Fruit fly (Drosophila melanogaster): Measurements from ENCODE around the gene CTCF.

DNA sequence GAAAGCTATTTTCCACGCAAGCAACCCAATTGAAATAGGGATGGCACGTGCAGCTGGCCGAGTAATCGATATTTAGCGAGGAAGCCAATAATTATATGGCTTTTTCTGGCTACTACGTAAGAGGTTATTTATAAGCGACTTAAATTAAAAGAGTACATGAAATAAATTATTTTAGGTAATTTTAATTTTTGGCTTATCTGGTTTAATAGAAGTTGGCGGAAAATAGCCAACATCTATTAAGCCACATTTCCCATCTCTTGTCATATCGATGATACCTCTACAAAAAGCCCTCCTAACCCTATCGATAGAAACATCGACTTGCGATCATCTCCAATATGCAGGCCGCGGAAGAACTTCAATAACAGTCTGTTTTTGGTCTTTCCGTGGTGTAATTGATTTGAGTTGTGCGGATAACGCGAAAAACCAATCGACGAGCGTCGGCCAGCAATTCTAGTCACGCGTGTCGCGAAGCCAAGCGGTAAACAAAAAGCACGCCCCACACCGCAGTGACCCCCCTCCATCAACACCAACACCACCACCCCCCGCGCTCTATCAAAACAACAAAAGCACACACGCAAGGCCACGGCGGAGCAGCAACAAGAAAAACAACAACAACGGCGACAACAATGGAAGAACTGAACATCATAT, 8.4 kb downstream of the CTCF start, which contains the start of the genes Srp19 and qm:
- TF ChIP-seq CG7045 (GFP tag; optimal IDR thresholded peaks at IDR 0.05): no peak
- TF ChIP-seq CG5204 (GFP tag; optimal IDR thresholded peaks at IDR 0.05): no peak
- no peak for TF ChIP-seq cic (GFP tag; optimal IDR thresholded peaks at IDR 0.05)
- no peak for TF ChIP-seq pad (GFP tag; optimal IDR thresholded peaks at IDR 0.05)
- TF ChIP-seq cnc (optimal IDR thresholded peaks at IDR 0.05): no peak
- TF ChIP-seq ovo (GFP tag; optimal IDR thresholded peaks at IDR 0.05): peak; percentile 5
- TF ChIP-seq tj (GFP tag; optimal IDR thresholded peaks at IDR 0.05): peak; percentile 19
- TF ChIP-seq CG11617 (GFP tag; optimal IDR thresholded peaks at IDR 0.05): peak; percentile 29
